Fruit fly (Drosophila melanogaster): ENCODE measurements around the gene Adgf-B.

dm6 chr3L:17791067-17791466 lies 40.7 kb upstream of the Adgf-B start:
- TF ChIP-seq CG12605 (GFP tag; IDR thresholded peaks at IDR 0.05) (no peak), CG34367 (tag; optimal IDR thresholded peaks at IDR 0.05) (no peak), D1 (tag; optimal IDR thresholded peaks at IDR 0.05) (no peak), gl (tag; optimal IDR thresholded peaks at IDR 0.05) (no peak), Ets98B (GFP tag; IDR thresholded peaks at IDR 0.05) (no peak), CG13204 (GFP tag; optimal IDR thresholded peaks at IDR 0.05) (no peak), CG14655 (GFP tag; optimal IDR thresholded peaks at IDR 0.05) (no peak), rn (GFP tag; IDR thresholded peaks at IDR 0.05) (no peak), CG10348 (GFP tag; IDR thresholded peaks at IDR 0.05) (no peak), CG15710 (tag; optimal IDR thresholded peaks at IDR 0.05) (no peak)
